Fruit fly (Drosophila melanogaster) whole organism, embryonic: ENCODE data around the gene CG7536.

Experiments
- CG13123 ChIP-seq: fragments of 200-800 bp; sonication (Bioruptor generic); optimal IDR thresholded peaks from 2 replicates; lab custom pipeline; 2016; ENCODE audit warnings: missing biosample characterization, missing genetic modification characterization
- CG6683 ChIP-seq: fragments of 200-800 bp; sonication (Bioruptor generic); optimal IDR thresholded peaks from 2 replicates; lab custom pipeline; 2017; ENCODE audit warnings: missing biosample characterization, mild to moderate bottlenecking, missing genetic modification characterization, missing genetic modification reagents
- Dll ChIP-seq: fragments of 200-800 bp; sonication (Bioruptor generic); IDR thresholded peaks from 4 replicates; pipeline ENCODE4 v1.3.6; 2022; ENCODE audit warnings: missing biosample characterization, missing genetic modification characterization; ENCODE audit not compliant: partially characterized antibody
- Myb ChIP-seq: fragments of 200-800 bp; sonication (Bioruptor generic); optimal IDR thresholded peaks from 2 replicates; lab custom pipeline; 2016; ENCODE audit warnings: missing biosample characterization, missing genetic modification characterization
- NFAT ChIP-seq: fragments of 200-800 bp; sonication (Bioruptor generic); IDR thresholded peaks from 2 replicates; pipeline ENCODE4 v1.3.6; 2022; ENCODE audit warnings: missing biosample characterization, missing genetic modification characterization
- PHDP ChIP-seq: fragments of 200-800 bp; sonication (Bioruptor generic); optimal IDR thresholded peaks from 3 replicates; lab custom pipeline; 2018; ENCODE audit warnings: missing biosample characterization, mild to moderate bottlenecking, missing genetic modification characterization, moderate library complexity
- amos ChIP-seq: fragments of 200-800 bp; sonication (Bioruptor generic); IDR thresholded peaks from 2 replicates; pipeline ENCODE4 v1.3.6; 2022; ENCODE audit warnings: missing biosample characterization, missing genetic modification characterization; ENCODE audit not compliant: partially characterized antibody
- disco-r ChIP-seq: fragments of 200-800 bp; sonication (Bioruptor generic); optimal IDR thresholded peaks from 2 replicates; lab custom pipeline; 2016; ENCODE audit warnings: missing biosample characterization, missing genetic modification characterization
- p53 ChIP-seq: fragments of 200-800 bp; sonication (Bioruptor generic); optimal IDR thresholded peaks from 2 replicates; lab custom pipeline; 2016; ENCODE audit warnings: missing biosample characterization, missing genetic modification characterization
- tap ChIP-seq: fragments of 200-800 bp; optimal IDR thresholded peaks from 3 replicates; lab custom pipeline; 2019; ENCODE audit warnings: missing biosample characterization, mild to moderate bottlenecking, missing genetic modification characterization, moderate library complexity

dm6 chrX:18088432-18088831 is at the start of gene CG7536:
- TF ChIP-seq tap (tag; lab: Kevin White, UChicago) (no peak), p53 (GFP tag; lab: Kevin White, UChicago) (no peak), CG6683 (no peak), disco-r (GFP tag; lab: Kevin White, UChicago) (no peak), PHDP (tag; lab: Kevin White, UChicago) (no peak), Dll (GFP tag; lab: Robert Waterston, UW) (no peak), NFAT (GFP tag; lab: Robert Waterston, UW) (no peak), amos (GFP tag; lab: Robert Waterston, UW) (no peak), Myb (GFP tag; lab: Kevin White, UChicago) (no peak), CG13123 (GFP tag; lab: Kevin White, UChicago) (no peak)
